Worm (Caenorhabditis elegans): ENCODE data around the gene sdha-1.
A peak's percentile ranks its signal among the peaks of the same experiment; 100 is the strongest.

sdha-1 gene

DNA sequence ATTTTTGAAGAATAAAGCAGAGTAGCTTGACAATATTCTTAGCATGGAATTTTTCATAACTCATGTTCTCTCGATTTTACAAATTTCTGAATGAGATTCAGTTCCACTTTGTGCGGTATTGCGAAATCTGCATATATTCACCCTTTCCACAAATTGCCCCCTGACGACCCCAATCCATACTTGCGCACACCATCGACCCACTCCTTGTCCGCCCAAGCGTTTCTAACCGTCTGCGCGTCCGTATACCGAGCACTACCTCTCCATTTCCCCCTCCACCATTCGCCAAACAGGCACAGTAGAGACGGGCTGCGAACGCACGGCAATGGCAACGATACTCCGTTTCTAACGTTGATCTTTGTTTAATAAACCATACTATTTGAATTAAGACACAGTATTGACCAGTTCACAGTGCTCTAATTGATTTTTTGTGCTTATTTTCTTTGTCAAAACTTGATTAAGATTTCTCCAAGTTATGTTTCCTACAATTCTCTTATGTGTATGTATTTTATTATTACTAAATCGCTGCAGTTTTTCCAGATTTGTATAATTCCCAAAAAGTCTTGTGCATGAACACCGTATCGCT lies 10.9 kb upstream of the sdha-1 start, which contains the start of gene utx-1 (continued):
- TF ChIP-seq alr-1 (tag; optimal IDR thresholded peaks at IDR 0.05; ENCODE audit: borderline replicate concordance): no peak
- TF ChIP-seq snpc-4 (tag; optimal IDR thresholded peaks at IDR 0.05): no peak
- peak; percentile 26 for TF ChIP-seq fkh-8 (tag; optimal IDR thresholded peaks at IDR 0.05)
- no peak for TF ChIP-seq aha-1 (tag; optimal IDR thresholded peaks at IDR 0.05)
- TF ChIP-seq unc-30 (tag; optimal IDR thresholded peaks at IDR 0.05): no peak
- TF ChIP-seq jun-1 (tag; optimal IDR thresholded peaks at IDR 0.05): no peak
- TF ChIP-seq sox-4 (tag; optimal IDR thresholded peaks at IDR 0.05): no peak
- peak; percentile 33 for TF ChIP-seq rnt-1 (tag; optimal IDR thresholded peaks at IDR 0.05)
- TF ChIP-seq nhr-28 (tag; optimal IDR thresholded peaks at IDR 0.05): no peak
- TF ChIP-seq hlh-17 (GFP tag; optimal IDR thresholded peaks at IDR 0.05; ENCODE audit: borderline replicate concordance): no peak
- TF ChIP-seq fkh-4 (tag; optimal IDR thresholded peaks at IDR 0.05; ENCODE audit: borderline replicate concordance): no peak
- no peak for TF ChIP-seq isw-1 (GFP tag; IDR thresholded peaks at IDR 0.05)
- 0 out of 2 replicates have a peak, but pooled peaks have one; percentile 21 for TF ChIP-seq mab-9 (GFP tag; IDR thresholded peaks at IDR 0.05)
- no peak for TF ChIP-seq Y116A8C.19 (tag; optimal IDR thresholded peaks at IDR 0.05; ENCODE audit: borderline replicate concordance)
- no peak for TF ChIP-seq tlp-1 (tag; optimal IDR thresholded peaks at IDR 0.05)
- TF ChIP-seq F16B12.6 (tag; optimal IDR thresholded peaks at IDR 0.05): no peak
- no peak for TF ChIP-seq hpl-2 (GFP tag; optimal IDR thresholded peaks at IDR 0.05)
- TF ChIP-seq ceh-88 (GFP tag; IDR thresholded peaks at IDR 0.05): no peak
- TF ChIP-seq sup-37 (GFP tag; optimal IDR thresholded peaks at IDR 0.05): no peak
- TF ChIP-seq ceh-8 (GFP tag; optimal IDR thresholded peaks at IDR 0.05): no peak
- TF ChIP-seq lin-13 (GFP tag; optimal IDR thresholded peaks at IDR 0.05): no peak
- TF ChIP-seq vab-15 (tag; optimal IDR thresholded peaks at IDR 0.05): no peak
- TF ChIP-seq nhr-20 (tag; optimal IDR thresholded peaks at IDR 0.05): peak; percentile 31
- TF ChIP-seq lsy-2 (tag; optimal IDR thresholded peaks at IDR 0.05): peak in 1 of 2 experiments; percentile 29
- TF ChIP-seq tbx-2 (tag; optimal IDR thresholded peaks at IDR 0.05): no peak
- no peak for TF ChIP-seq sptf-1 (tag; optimal IDR thresholded peaks at IDR 0.05)
- TF ChIP-seq zip-4 (GFP tag; optimal IDR thresholded peaks at IDR 0.05): peak; percentile 86
- no peak for TF ChIP-seq irx-1 (tag; optimal IDR thresholded peaks at IDR 0.05)
- no peak for TF ChIP-seq C04F5.9 (tag; optimal IDR thresholded peaks at IDR 0.05)
- TF ChIP-seq unc-62 (GFP tag; optimal IDR thresholded peaks at IDR 0.05): no peak
- TF ChIP-seq ceh-82 (tag; optimal IDR thresholded peaks at IDR 0.05): peak in 1 of 3 experiments; percentile 9
- no peak for TF ChIP-seq egl-27 (tag; optimal IDR thresholded peaks at IDR 0.05)
- TF ChIP-seq nhr-71 (tag; optimal IDR thresholded peaks at IDR 0.05): peak; percentile 26
- no peak for TF ChIP-seq efl-3 (GFP tag; optimal IDR thresholded peaks at IDR 0.05)
- no peak for TF ChIP-seq egl-13 (tag; optimal IDR thresholded peaks at IDR 0.05)
- TF ChIP-seq skn-1 (tag; optimal IDR thresholded peaks at IDR 0.05): peak; percentile 12
- no peak for TF ChIP-seq C16A3.4 (tag; optimal IDR thresholded peaks at IDR 0.05)
- TF ChIP-seq pag-3 (tag; optimal IDR thresholded peaks at IDR 0.05; ENCODE audit: borderline replicate concordance, insufficient read depth): no peak
- TF ChIP-seq ces-1 (GFP tag; optimal IDR thresholded peaks at IDR 0.05): no peak
- no peak for TF ChIP-seq zag-1 (tag; optimal IDR thresholded peaks at IDR 0.05)
- no peak for TF ChIP-seq ama-1 (optimal IDR thresholded peaks at IDR 0.05)
- peak; percentile 15 to 48 for TF ChIP-seq lin-35 (GFP tag; optimal IDR thresholded peaks at IDR 0.05)
- peak in 1 of 2 experiments; percentile 37 for TF ChIP-seq ztf-11 (tag; optimal IDR thresholded peaks at IDR 0.05)
- TF ChIP-seq elt-2 (tag; optimal IDR thresholded peaks at IDR 0.05): no peak
- TF ChIP-seq nhr-84 (tag; optimal IDR thresholded peaks at IDR 0.05): no peak
- TF ChIP-seq hlh-4 (tag; optimal IDR thresholded peaks at IDR 0.05): no peak
- no peak for TF ChIP-seq mef-2 (tag; optimal IDR thresholded peaks at IDR 0.05)
- TF ChIP-seq nhr-76 (tag; optimal IDR thresholded peaks at IDR 0.05): no peak
- no peak for TF ChIP-seq ets-5 (GFP tag; IDR thresholded peaks at IDR 0.05)
- no peak for TF ChIP-seq nhr-77 (tag; optimal IDR thresholded peaks at IDR 0.05)
